Worm (Caenorhabditis elegans): Measurements from ENCODE around the gene ctsa-1.1.

ctsa-1.1 gene

ce11 chrII:4701482-4702119 lies 35.8 kb upstream of the ctsa-1.1 start, which contains the start of gene unc-85 (continued):
- TF ChIP-seq lin-38 (GFP tag; IDR thresholded peaks at IDR 0.05) (peak; percentile 99), nhr-42 (GFP tag; IDR thresholded peaks at IDR 0.05) (peak; percentile 88), ceh-20 (GFP tag; IDR thresholded peaks at IDR 0.05) (peak; percentile 90), lin-13 (GFP tag; optimal IDR thresholded peaks at IDR 0.05) (peak; percentile 24), spr-1 (tag; optimal IDR thresholded peaks at IDR 0.05) (peak; percentile 70), Y75B8A.6 (GFP tag; IDR thresholded peaks at IDR 0.05) (peak; percentile 89), mes-2 (tag; optimal IDR thresholded peaks at IDR 0.05; ENCODE audit: poor library complexity, severe bottlenecking) (peak; percentile 87), Y48G9A.11 (GFP tag; IDR thresholded peaks at IDR 0.05) (peak; percentile 92), rbr-2 (tag; optimal IDR thresholded peaks at IDR 0.05) (peak; percentile 78), nhr-28 (tag; optimal IDR thresholded peaks at IDR 0.05) (peak; percentile 15), ceh-44 (GFP tag; IDR thresholded peaks at IDR 0.05) (peak; percentile 90), arid-1 (GFP tag; conservative IDR thresholded peaks at IDR 0.05) (peak; percentile 87), tra-1 (GFP tag; IDR thresholded peaks at IDR 0.05) (peak; percentile 91), ZK337.2 (GFP tag; IDR thresholded peaks at IDR 0.05) (peak; percentile 55; the same call in 1 of the 2 replicates), nhr-77 (tag; optimal IDR thresholded peaks at IDR 0.05) (peak; percentile 23), mdl-1 (tag; optimal IDR thresholded peaks at IDR 0.05) (peak in 1 of 2 experiments; percentile 16), nhr-6 (tag; optimal IDR thresholded peaks at IDR 0.05) (peak; percentile 33), hif-1 (tag; optimal IDR thresholded peaks at IDR 0.05) (peak in 1 of 2 experiments; percentile 61), mdt-29 (GFP tag; IDR thresholded peaks at IDR 0.05) (peak; percentile 57; the same call in 1 of the 2 replicates), unc-130 (GFP tag; optimal IDR thresholded peaks at IDR 0.05) (peak; percentile 80)

ce11 chrII:4703011-4703410 lies 34.4 kb upstream of the ctsa-1.1 start:
- TF ChIP-seq fos-1 (tag; optimal IDR thresholded peaks at IDR 0.05), result no peak
- TF ChIP-seq lin-38 (GFP tag; IDR thresholded peaks at IDR 0.05), result peak; percentile 61
- TF ChIP-seq unc-130 (GFP tag; optimal IDR thresholded peaks at IDR 0.05), result peak; percentile 7
- no peak for TF ChIP-seq mxl-2 (GFP tag; conservative IDR thresholded peaks at IDR 0.05)
- TF ChIP-seq F49E8.2 (tag; optimal IDR thresholded peaks at IDR 0.05; ENCODE audit: borderline replicate concordance), result peak; percentile 9
- peak; percentile 7 for TF ChIP-seq mep-1 (tag; optimal IDR thresholded peaks at IDR 0.05)

- TF ChIP-seq ceh-20 (GFP tag; IDR thresholded peaks at IDR 0.05) (no peak), egl-27 (tag; optimal IDR thresholded peaks at IDR 0.05) (no peak), spr-1 (tag; optimal IDR thresholded peaks at IDR 0.05) (no peak), zag-1 (tag; optimal IDR thresholded peaks at IDR 0.05) (no peak), ceh-28 (tag; optimal IDR thresholded peaks at IDR 0.05) (no peak), nhr-42 (GFP tag; IDR thresholded peaks at IDR 0.05) (no peak), dmd-6 (GFP tag; IDR thresholded peaks at IDR 0.05) (peak; percentile 57), arid-1 (GFP tag; conservative IDR thresholded peaks at IDR 0.05) (no peak), dmd-9 (GFP tag; IDR thresholded peaks at IDR 0.05) (no peak), daf-12 (tag; optimal IDR thresholded peaks at IDR 0.05) (no peak), php-3 (GFP tag; IDR thresholded peaks at IDR 0.05) (no peak), ZK337.2 (GFP tag; IDR thresholded peaks at IDR 0.05) (no peak), madf-5 (GFP tag; IDR thresholded peaks at IDR 0.05) (no peak), ztf-11 (tag; optimal IDR thresholded peaks at IDR 0.05) (no peak), lin-13 (GFP tag; optimal IDR thresholded peaks at IDR 0.05) (peak; percentile 75), skn-1 (tag; optimal IDR thresholded peaks at IDR 0.05) (no peak), hlh-30 (tag; optimal IDR thresholded peaks at IDR 0.05; ENCODE audit: insufficient read depth) (peak; percentile 73), madf-9 (GFP tag; conservative IDR thresholded peaks at IDR 0.05) (no peak), mxl-3 (GFP tag; optimal IDR thresholded peaks at IDR 0.05) (peak; percentile 36), snpc-1.2 (GFP tag; IDR thresholded peaks at IDR 0.05) (no peak), hif-1 (tag; optimal IDR thresholded peaks at IDR 0.05) (peak in 1 of 2 experiments; percentile 11), duxl-1 (tag; optimal IDR thresholded peaks at IDR 0.05; ENCODE audit: poor library complexity) (peak; percentile 11), unc-130 (GFP tag; optimal IDR thresholded peaks at IDR 0.05) (peak; percentile 11), lin-29 (GFP tag; IDR thresholded peaks at IDR 0.05) (no peak), F49E8.2 (tag; optimal IDR thresholded peaks at IDR 0.05; ENCODE audit: borderline replicate concordance) (peak; percentile 21), D1046.2 (GFP tag; IDR thresholded peaks at IDR 0.05) (no peak), Y5F2A.4 (GFP tag; optimal IDR thresholded peaks at IDR 0.05) (no peak), daf-16 (GFP tag; optimal IDR thresholded peaks at IDR 0.05) (no peak), daf-16 (tag; optimal IDR thresholded peaks at IDR 0.05) (peak; percentile 21), Y48G9A.11 (GFP tag; IDR thresholded peaks at IDR 0.05) (peak; percentile 18; the same call in 1 of the 2 replicates)
These were observed 31.0 kb upstream of the ctsa-1.1 start, which contains the start of the genes F10G7.9 and tsn-1 for ce11 chrII:4706359-4706871. F10G7.9 (minus strand) TSS chrII:4706485. tsn-1 (plus strand) TSS chrII:4706821.
